Worm (Caenorhabditis elegans) whole organism, L3 larva: ENCODE measurements around the gene srdh-1.

Source experiments
- ZK546.5 ChIP-seq: sonication (generic microtip); optimal IDR thresholded peaks from 2 replicates; lab custom pipeline; 2017; ENCODE audit warnings: missing biosample characterization, missing genetic modification characterization
- aly-2 ChIP-seq: fragments of 150-350 bp; optimal IDR thresholded peaks from 2 replicates; lab custom pipeline; 2014; ENCODE audit warnings: missing biosample characterization, missing genetic modification characterization
- ama-1 ChIP-seq: fragments of 150-350 bp; optimal IDR thresholded peaks from 2 replicates; lab custom pipeline; 2018
- ceh-16 ChIP-seq: sonication (generic microtip); optimal IDR thresholded peaks from 2 replicates; lab custom pipeline; 2017; ENCODE audit warnings: missing biosample characterization, missing genetic modification characterization
- daf-12 ChIP-seq: fragments of 150-350 bp; optimal IDR thresholded peaks from 2 replicates; lab custom pipeline; 2014; ENCODE audit warnings: missing biosample characterization, missing genetic modification reagents, missing genetic modification characterization
- egl-27 ChIP-seq: sonication (generic microtip); optimal IDR thresholded peaks from 4 replicates; lab custom pipeline; 2017; ENCODE audit warnings: missing biosample characterization, missing genetic modification reagents, missing genetic modification characterization
- egl-5 ChIP-seq: fragments of 150-350 bp; optimal IDR thresholded peaks from 2 replicates; lab custom pipeline; 2017; ENCODE audit warnings: missing biosample characterization, missing genetic modification reagents, missing genetic modification characterization, inconsistent platforms
- elt-1 ChIP-seq: fragments of 150-350 bp; optimal IDR thresholded peaks from 2 replicates; lab custom pipeline; 2014; ENCODE audit warnings: missing biosample characterization, missing genetic modification characterization
- elt-3 ChIP-seq, 3 experiments: fragments of 150-350 bp in 1 of 3; sonication (generic microtip) in 2 of 3; optimal IDR thresholded peaks; 2 replicates in 2 of 3; 4 replicates in 1 of 3; lab custom pipeline; 2014 to 2017; ENCODE audit warnings: missing biosample characterization in 3 of 3, missing genetic modification characterization in 3 of 3
- eor-1 ChIP-seq, 2 experiments: fragments of 150-350 bp; optimal IDR thresholded peaks; 2 replicates each; lab custom pipeline; 2014 to 2018; ENCODE audit warnings: missing biosample characterization in 2 of 2, missing genetic modification characterization in 2 of 2
- fkh-2 ChIP-seq: fragments of 150-350 bp; optimal IDR thresholded peaks from 2 replicates; lab custom pipeline; 2014; ENCODE audit warnings: missing biosample characterization, missing genetic modification reagents, missing genetic modification characterization
- fos-1 ChIP-seq: fragments of 150-350 bp; optimal IDR thresholded peaks from 2 replicates; lab custom pipeline; 2014; ENCODE audit warnings: missing biosample characterization, missing genetic modification characterization
- hmg-11 ChIP-seq: sonication (generic microtip); optimal IDR thresholded peaks from 2 replicates; lab custom pipeline; 2016; ENCODE audit warnings: missing genetic modification characterization, missing compliant biosample characterization
- jun-1 ChIP-seq: fragments of 150-350 bp; optimal IDR thresholded peaks from 2 replicates; lab custom pipeline; 2014; ENCODE audit warnings: missing biosample characterization, missing genetic modification reagents, missing genetic modification characterization
- lin-15B ChIP-seq: fragments of 150-350 bp; optimal IDR thresholded peaks from 2 replicates; lab custom pipeline; 2014; ENCODE audit warnings: missing biosample characterization, missing genetic modification characterization
- lin-39 ChIP-seq: fragments of 150-350 bp; optimal IDR thresholded peaks from 2 replicates; lab custom pipeline; 2018; ENCODE audit warnings: missing biosample characterization, missing genetic modification reagents, missing genetic modification characterization
- lsy-12 ChIP-seq: sonication (generic microtip); optimal IDR thresholded peaks from 2 replicates; lab custom pipeline; 2016; ENCODE audit warnings: mild to moderate bottlenecking, missing genetic modification characterization, missing compliant biosample characterization
- mdl-1 ChIP-seq: fragments of 150-350 bp; optimal IDR thresholded peaks from 2 replicates; lab custom pipeline; 2014; ENCODE audit warnings: missing biosample characterization, missing genetic modification characterization
- mml-1 ChIP-seq: fragments of 150-350 bp; sonication (generic microtip); optimal IDR thresholded peaks from 3 replicates; lab custom pipeline; 2014; ENCODE audit warnings: missing biosample characterization, missing genetic modification characterization
- nfya-1 ChIP-seq: sonication (generic microtip); optimal IDR thresholded peaks from 2 replicates; lab custom pipeline; 2017; ENCODE audit warnings: missing genetic modification characterization, mild to moderate bottlenecking, missing compliant biosample characterization, antibody characterized with exemption, moderate library complexity; ENCODE audit not compliant: insufficient read depth
- nhr-12 ChIP-seq: fragments of 150-350 bp; optimal IDR thresholded peaks from 2 replicates; lab custom pipeline; 2014; ENCODE audit warnings: missing biosample characterization, missing genetic modification characterization
- nhr-23 ChIP-seq: fragments of 150-350 bp; optimal IDR thresholded peaks from 2 replicates; lab custom pipeline; 2014; ENCODE audit warnings: missing biosample characterization, missing genetic modification reagents, missing genetic modification characterization
- nhr-25 ChIP-seq: sonication (generic microtip); optimal IDR thresholded peaks from 2 replicates; lab custom pipeline; 2017; ENCODE audit warnings: missing biosample characterization, missing genetic modification characterization
- nhr-43 ChIP-seq: sonication (generic microtip); optimal IDR thresholded peaks from 2 replicates; lab custom pipeline; 2016; ENCODE audit warnings: mild to moderate bottlenecking, missing genetic modification characterization, missing compliant biosample characterization; ENCODE audit not compliant: poor library complexity, severe bottlenecking
- nhr-67 ChIP-seq: fragments of 150-350 bp; optimal IDR thresholded peaks from 2 replicates; lab custom pipeline; 2014; ENCODE audit warnings: missing biosample characterization, missing genetic modification characterization
- pha-4 ChIP-seq: fragments of 150-350 bp; optimal IDR thresholded peaks from 2 replicates; lab custom pipeline; 2014; ENCODE audit warnings: missing biosample characterization, missing genetic modification reagents, missing genetic modification characterization
- pqm-1 ChIP-seq: fragments of 150-350 bp; optimal IDR thresholded peaks from 2 replicates; lab custom pipeline; 2017; ENCODE audit warnings: missing biosample characterization, missing genetic modification characterization, inconsistent platforms
- skn-1 ChIP-seq: fragments of 150-350 bp; optimal IDR thresholded peaks from 2 replicates; lab custom pipeline; 2014; ENCODE audit warnings: missing biosample characterization, missing genetic modification characterization
- snpc-4 ChIP-seq: fragments of 150-350 bp; optimal IDR thresholded peaks from 2 replicates; lab custom pipeline; 2014; ENCODE audit warnings: missing biosample characterization, missing genetic modification characterization
- unc-62 ChIP-seq: fragments of 150-350 bp; sonication (generic microtip); optimal IDR thresholded peaks from 4 replicates; lab custom pipeline; 2014; ENCODE audit warnings: missing biosample characterization, missing genetic modification reagents, missing genetic modification characterization
- zag-1 ChIP-seq: fragments of 150-350 bp; optimal IDR thresholded peaks from 2 replicates; lab custom pipeline; 2014; ENCODE audit warnings: missing biosample characterization, missing genetic modification characterization

The srdh-1 gene

DNA sequence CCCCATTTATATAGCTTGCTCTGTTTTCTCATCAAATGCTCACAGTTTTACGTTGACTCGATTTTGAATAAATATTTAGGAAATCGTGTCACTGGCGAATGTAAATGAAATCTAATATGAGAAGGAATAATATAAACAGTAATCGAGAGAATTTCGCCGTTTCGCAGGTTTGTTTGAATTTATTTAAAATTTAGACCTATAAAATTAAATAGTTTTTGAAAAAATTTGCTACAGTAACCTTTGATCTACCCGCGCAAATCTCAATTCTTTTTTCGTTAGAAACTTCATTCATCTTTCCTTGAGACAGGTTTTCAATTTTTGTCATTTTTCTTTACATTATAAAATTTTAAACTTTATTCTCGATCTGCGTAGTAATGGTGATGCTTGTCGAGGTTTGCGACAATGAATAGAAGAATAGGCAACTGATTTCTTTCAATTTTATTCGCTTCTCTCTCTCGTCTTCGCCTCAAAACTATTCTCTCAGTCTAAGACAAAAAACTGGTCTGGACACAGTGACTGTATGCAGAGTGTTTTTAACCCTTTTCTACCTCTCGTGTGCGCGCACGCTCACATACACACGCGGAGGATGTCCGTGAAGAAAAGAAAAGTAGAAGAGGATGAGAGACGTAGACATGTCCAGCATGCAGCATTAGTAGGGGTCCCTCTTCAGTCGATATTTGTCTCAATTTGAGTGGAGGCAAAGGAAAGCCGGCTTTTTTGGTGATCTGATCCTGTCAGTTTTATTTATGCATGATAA lies 42.0 kb upstream of the srdh-1 start, which contains the start of gene dab-1:
dab-1 (plus strand) TSS at position 78 of the 757 bp plus-strand sequence.
- TF ChIP-seq nhr-25 (tag; lab: Kevin White, UChicago) (peak; percentile 88), hmg-11 (tag; lab: Kevin White, UChicago) (peak; percentile 50), pha-4 (tag; lab: Kevin White, UChicago) (peak; percentile 4), skn-1 (no peak), elt-1 (tag; lab: Kevin White, UChicago) (no peak), mdl-1 (tag; lab: Kevin White, UChicago) (peak; percentile 15), egl-27 (tag; lab: Kevin White, UChicago) (no peak), nfya-1 (tag; lab: Kevin White, UChicago) (peak; percentile 1), nhr-23 (tag; lab: Kevin White, UChicago) (peak; percentile 40), snpc-4 (tag; lab: Kevin White, UChicago) (peak; percentile 8), nhr-12 (tag; lab: Kevin White, UChicago) (no peak), fos-1 (tag; lab: Kevin White, UChicago) (no peak), lin-39 (tag; lab: Kevin White, UChicago) (no peak), jun-1 (tag; lab: Kevin White, UChicago) (no peak), ama-1 (lab: Kevin White, UChicago) (peak; percentile 31), ZK546.5 (tag; lab: Kevin White, UChicago) (no peak)
- TF ChIP-seq, all 47 proteins: peak for 8

DNA sequence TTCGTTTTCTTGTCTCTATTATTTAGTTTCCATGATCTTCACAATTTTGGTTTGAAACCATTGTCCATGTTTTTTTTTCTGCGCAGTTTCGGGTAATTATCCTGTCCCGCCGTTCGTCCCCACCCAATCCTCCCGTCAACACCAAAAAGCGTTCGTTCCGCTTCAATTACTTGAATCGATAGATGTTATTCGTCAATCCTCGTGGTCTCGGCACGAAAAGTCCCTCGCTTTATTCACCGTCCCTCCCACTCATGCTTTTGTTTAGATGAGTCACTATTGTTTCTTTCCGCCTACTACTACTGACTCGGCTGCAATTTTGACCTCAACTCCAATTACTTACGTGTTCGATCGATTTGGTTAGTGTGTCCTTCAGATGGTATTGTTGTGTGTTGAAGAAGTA lies 41.0 kb upstream of the srdh-1 start:
- TF ChIP-seq nhr-25 (tag; lab: Kevin White, UChicago) (peak; percentile 43), ama-1 (lab: Kevin White, UChicago) (no peak)

DNA sequence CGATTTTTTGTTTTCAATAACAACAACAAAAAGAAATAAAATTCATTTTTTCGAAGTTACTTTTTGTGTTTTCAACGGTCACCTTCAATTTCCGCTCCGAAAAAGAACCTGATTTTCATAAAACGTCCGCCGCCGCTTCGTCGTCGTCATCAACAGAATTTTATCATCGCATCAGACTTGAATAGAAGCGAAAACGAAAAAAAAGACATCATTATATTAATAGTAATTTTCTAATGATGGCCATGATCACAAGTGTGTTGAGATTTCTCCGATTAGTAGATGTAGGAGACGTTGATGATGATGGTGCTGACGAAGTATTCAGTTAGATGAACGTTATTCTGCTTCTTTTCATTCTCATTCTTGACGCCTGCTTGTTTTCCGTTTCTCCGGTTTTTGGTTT lies 40.5 kb upstream of the srdh-1 start:
- TF ChIP-seq fos-1 (tag; lab: Kevin White, UChicago), result no peak
- no peak for TF ChIP-seq nhr-23 (tag; lab: Kevin White, UChicago)
- no peak for TF ChIP-seq ama-1 (lab: Kevin White, UChicago)
- TF ChIP-seq skn-1, result no peak
- no peak for TF ChIP-seq fkh-2 (tag; lab: Kevin White, UChicago)
- no peak for TF ChIP-seq lsy-12 (tag; lab: Kevin White, UChicago)
- TF ChIP-seq zag-1, result no peak
- TF ChIP-seq ceh-16 (tag; lab: Kevin White, UChicago), result no peak
- TF ChIP-seq aly-2, result no peak
- no peak for TF ChIP-seq egl-5 (tag; lab: Kevin White, UChicago)
- no peak for TF ChIP-seq pqm-1 (tag; lab: Kevin White, UChicago)
- no peak for TF ChIP-seq daf-12 (tag; lab: Kevin White, UChicago)
- TF ChIP-seq ZK546.5 (tag; lab: Kevin White, UChicago), result no peak
- TF ChIP-seq lin-15B, result no peak
- TF ChIP-seq unc-62 (GFP tag; lab: Kevin White, UChicago), result no peak
- no peak for TF ChIP-seq mml-1 (tag; lab: Kevin White, UChicago)
- no peak for TF ChIP-seq nfya-1 (tag; lab: Kevin White, UChicago)
- no peak for TF ChIP-seq nhr-25 (tag; lab: Kevin White, UChicago)

DNA sequence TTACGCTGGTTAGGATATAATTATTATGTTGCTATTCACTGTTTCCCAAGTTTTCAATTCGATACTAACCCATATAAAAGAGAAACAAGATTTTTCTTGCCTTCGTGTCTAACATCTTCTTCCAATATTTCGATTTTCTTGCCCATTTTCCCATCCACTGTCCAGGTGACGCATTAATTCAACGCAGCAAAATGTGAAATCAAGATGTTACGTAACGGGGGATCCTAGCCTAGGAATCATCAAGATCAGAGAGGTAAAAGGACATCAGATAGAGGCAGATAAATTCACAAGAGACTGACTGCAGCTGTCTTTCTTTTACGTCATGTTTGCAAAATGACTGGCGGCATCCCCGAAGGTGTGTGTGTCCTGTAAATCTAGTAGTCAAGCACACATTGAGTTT lies 39.8 kb upstream of the srdh-1 start:
- TF ChIP-seq nhr-43 (tag; lab: Kevin White, UChicago), result peak; percentile 7
- no peak for TF ChIP-seq eor-1 (tag; optimal IDR thresholded peaks at IDR 0.05; lab: Kevin White, UChicago)
- TF ChIP-seq mdl-1 (tag; lab: Kevin White, UChicago), result no peak
- peak; percentile 54 for TF ChIP-seq nhr-23 (tag; lab: Kevin White, UChicago)
- TF ChIP-seq elt-1 (tag; lab: Kevin White, UChicago), result peak; percentile 44
- no peak for TF ChIP-seq elt-3 (tag; optimal IDR thresholded peaks at IDR 0.05; lab: Kevin White, UChicago)

DNA sequence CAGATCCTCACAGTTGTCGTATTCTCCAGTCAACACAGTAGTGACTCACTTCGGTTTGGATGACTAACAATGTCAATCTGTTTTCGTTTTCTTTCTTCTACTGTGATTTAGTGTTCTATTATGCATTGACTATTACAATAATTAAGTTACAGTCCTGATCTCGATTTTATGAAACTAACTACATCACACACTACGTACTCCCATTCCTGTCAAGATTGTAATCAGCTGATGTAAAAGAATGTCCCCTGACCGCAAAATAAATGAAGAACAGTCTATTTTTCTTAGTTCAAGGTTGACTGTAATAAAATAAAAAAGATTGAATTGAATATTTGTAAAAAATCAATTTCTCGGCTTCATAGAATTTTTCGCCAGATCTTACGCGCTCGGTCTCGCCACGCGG lies 39.1 kb upstream of the srdh-1 start:
- TF ChIP-seq nhr-67 (tag; lab: Kevin White, UChicago) (no peak), elt-1 (tag; lab: Kevin White, UChicago) (peak; percentile 61)
